Worm (Caenorhabditis elegans): Measurements from ENCODE around the gene K07F5.7.
"Not testable (repeated sequence)": the region's sequence is repeated elsewhere in the genome, so short reads cannot be mapped to it uniquely, and the experiment has no call there.

K07F5.7 gene

DNA sequence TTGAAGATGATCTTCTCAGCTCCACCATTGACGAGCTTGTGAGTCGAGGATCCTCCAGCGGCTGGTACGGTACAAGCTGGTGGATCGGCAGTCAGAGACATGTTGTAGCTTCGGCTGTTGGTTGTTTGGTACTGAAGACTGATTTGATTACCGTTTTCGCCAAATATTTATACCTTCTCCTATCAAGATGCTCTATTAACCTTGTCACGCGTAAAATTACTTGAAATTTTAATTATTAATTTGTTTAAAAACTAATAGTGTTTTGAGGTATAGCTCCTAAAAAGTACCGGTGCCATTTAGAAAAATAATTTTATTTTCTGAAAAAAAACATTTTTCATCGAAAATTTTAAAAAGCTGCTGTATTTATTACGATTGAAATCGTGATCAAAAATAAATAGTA, 3.0 kb upstream of the K07F5.7 start, which contains the start of gene ssp-10:
ssp-10 (minus strand) TSS at position 101 of the 400 bp plus-strand sequence.
- TF ChIP-seq hmbx-1 (tag; optimal IDR thresholded peaks at IDR 0.05): no peak
- no peak for TF ChIP-seq ceh-36 (tag; optimal IDR thresholded peaks at IDR 0.05)
- no peak for TF ChIP-seq aly-1 (tag; optimal IDR thresholded peaks at IDR 0.05)
- TF ChIP-seq tbx-37 (GFP tag; conservative IDR thresholded peaks at IDR 0.05): no peak
- TF ChIP-seq tra-4 (tag; optimal IDR thresholded peaks at IDR 0.05): no peak
- no peak for TF ChIP-seq scrt-1 (GFP tag; IDR thresholded peaks at IDR 0.05)
- TF ChIP-seq B0310.2 (tag; optimal IDR thresholded peaks at IDR 0.05): no peak
- TF ChIP-seq pes-1 (GFP tag; IDR thresholded peaks at IDR 0.05): no peak
- no peak for TF ChIP-seq ama-1 (optimal IDR thresholded peaks at IDR 0.05)
- no peak for TF ChIP-seq ceh-13 (GFP tag; optimal IDR thresholded peaks at IDR 0.05)
- no peak for TF ChIP-seq flt-1 (GFP tag; IDR thresholded peaks at IDR 0.05)

DNA sequence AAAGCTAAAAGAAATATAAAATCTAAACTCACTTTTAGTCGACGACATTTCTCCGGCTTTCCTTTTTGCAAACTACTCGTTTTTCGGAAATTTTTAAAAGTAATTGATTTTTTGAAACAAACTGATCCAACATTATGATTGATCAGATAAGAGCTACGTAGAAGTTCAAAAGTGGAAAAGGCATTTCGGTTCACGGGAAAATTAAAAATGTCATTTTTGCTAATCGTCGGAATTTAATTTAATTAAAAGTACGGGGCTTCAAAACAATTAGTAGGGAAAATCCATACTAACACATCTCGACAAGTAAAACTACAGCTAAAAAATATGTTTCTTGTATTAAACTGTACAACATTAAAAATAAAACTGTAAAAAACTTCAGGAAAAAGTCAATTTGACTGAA, 1.6 kb upstream of the K07F5.7 start, which contains the start of gene K07F5.8:
K07F5.8 (minus strand) TSS at position 101 of the 400 bp plus-strand sequence.
- TF ChIP-seq flt-1 (GFP tag; IDR thresholded peaks at IDR 0.05): no peak
- TF ChIP-seq hnd-1 (tag; optimal IDR thresholded peaks at IDR 0.05): no peak
- no peak for TF ChIP-seq ceh-36 (tag; optimal IDR thresholded peaks at IDR 0.05)
- no peak for TF ChIP-seq sea-1 (GFP tag; conservative IDR thresholded peaks at IDR 0.05)
- TF ChIP-seq ets-7 (tag; optimal IDR thresholded peaks at IDR 0.05): no peak

ce11 chrIV:9846574-9846973, 1.4 kb downstream of the K07F5.7 start, which contains the start of gene K07F5.6:
Gene K07F5.6, minus strand, starts transcription at chrIV:9846674.
- TF ChIP-seq ama-1 (optimal IDR thresholded peaks at IDR 0.05) (no peak), hnd-1 (tag; optimal IDR thresholded peaks at IDR 0.05) (no peak), hmg-4 (GFP tag; optimal IDR thresholded peaks at IDR 0.05) (no peak), sea-1 (GFP tag; conservative IDR thresholded peaks at IDR 0.05) (no peak), scrt-1 (GFP tag; IDR thresholded peaks at IDR 0.05) (no peak), F13C5.2 (tag; optimal IDR thresholded peaks at IDR 0.05) (no peak), ets-7 (tag; optimal IDR thresholded peaks at IDR 0.05) (no peak), B0310.2 (tag; optimal IDR thresholded peaks at IDR 0.05) (no peak), aly-1 (tag; optimal IDR thresholded peaks at IDR 0.05) (no peak), tra-4 (tag; optimal IDR thresholded peaks at IDR 0.05) (no peak), hmbx-1 (tag; optimal IDR thresholded peaks at IDR 0.05) (no peak), tbx-37 (GFP tag; conservative IDR thresholded peaks at IDR 0.05) (no peak), ceh-13 (GFP tag; optimal IDR thresholded peaks at IDR 0.05) (no peak), tbx-11 (GFP tag; IDR thresholded peaks at IDR 0.05) (no peak), ceh-36 (tag; optimal IDR thresholded peaks at IDR 0.05) (no peak), flt-1 (GFP tag; IDR thresholded peaks at IDR 0.05) (no peak)

- TF ChIP-seq ets-7 (tag; optimal IDR thresholded peaks at IDR 0.05) (no peak), hmbx-1 (tag; optimal IDR thresholded peaks at IDR 0.05) (no peak), flt-1 (GFP tag; IDR thresholded peaks at IDR 0.05) (no peak), aly-1 (tag; optimal IDR thresholded peaks at IDR 0.05) (no peak), ceh-13 (GFP tag; optimal IDR thresholded peaks at IDR 0.05) (no peak), hnd-1 (tag; optimal IDR thresholded peaks at IDR 0.05) (no peak), sea-1 (GFP tag; conservative IDR thresholded peaks at IDR 0.05) (no peak), tbx-37 (GFP tag; conservative IDR thresholded peaks at IDR 0.05) (no peak), tra-4 (tag; optimal IDR thresholded peaks at IDR 0.05) (no peak), F13C5.2 (tag; optimal IDR thresholded peaks at IDR 0.05) (no peak), ama-1 (optimal IDR thresholded peaks at IDR 0.05) (no peak)
These were observed 4.2 kb downstream of the K07F5.7 start, which contains the start of gene nspd-2 for ce11 chrIV:9843760-9844159. Gene nspd-2, plus strand, starts transcription at chrIV:9844060.

ce11 chrIV:9842071-9842470, 5.9 kb downstream of the K07F5.7 start, which contains the start of gene K07F5.17:
Gene K07F5.17, plus strand, starts transcription at chrIV:9842371.
- TF ChIP-seq ceh-13 (GFP tag; optimal IDR thresholded peaks at IDR 0.05): no peak
- TF ChIP-seq hnd-1 (tag; optimal IDR thresholded peaks at IDR 0.05): no peak
- TF ChIP-seq aly-1 (tag; optimal IDR thresholded peaks at IDR 0.05): no peak
- TF ChIP-seq hmbx-1 (tag; optimal IDR thresholded peaks at IDR 0.05): no peak
- no peak for TF ChIP-seq scrt-1 (GFP tag; IDR thresholded peaks at IDR 0.05)
- no peak for TF ChIP-seq tbx-11 (GFP tag; IDR thresholded peaks at IDR 0.05)
- TF ChIP-seq F13C5.2 (tag; optimal IDR thresholded peaks at IDR 0.05): no peak
- TF ChIP-seq ceh-36 (tag; optimal IDR thresholded peaks at IDR 0.05): no peak
- TF ChIP-seq B0310.2 (tag; optimal IDR thresholded peaks at IDR 0.05): no peak
- TF ChIP-seq tbx-37 (GFP tag; conservative IDR thresholded peaks at IDR 0.05): no peak
- TF ChIP-seq sea-1 (GFP tag; conservative IDR thresholded peaks at IDR 0.05): no peak
- no peak for TF ChIP-seq ama-1 (optimal IDR thresholded peaks at IDR 0.05)
- no peak for TF ChIP-seq pes-1 (GFP tag; IDR thresholded peaks at IDR 0.05)
- TF ChIP-seq flt-1 (GFP tag; IDR thresholded peaks at IDR 0.05): no peak
- TF ChIP-seq tra-4 (tag; optimal IDR thresholded peaks at IDR 0.05): no peak
- TF ChIP-seq ets-7 (tag; optimal IDR thresholded peaks at IDR 0.05): no peak
- TF ChIP-seq hmg-4 (GFP tag; optimal IDR thresholded peaks at IDR 0.05): no peak

ce11 chrIV:9840984-9841590, 6.9 kb downstream of the K07F5.7 start, which contains the start of the genes kin-24 and msp-56:
Gene kin-24, minus strand, starts transcription at chrIV:9841084.
Gene msp-56, plus strand, starts transcription at chrIV:9841540.
- no peak for TF ChIP-seq flt-1 (GFP tag; IDR thresholded peaks at IDR 0.05)
- no peak for TF ChIP-seq tra-4 (tag; optimal IDR thresholded peaks at IDR 0.05)
- no peak for TF ChIP-seq hnd-1 (tag; optimal IDR thresholded peaks at IDR 0.05)
- TF ChIP-seq ceh-13 (GFP tag; optimal IDR thresholded peaks at IDR 0.05): no peak
- no peak for TF ChIP-seq F13C5.2 (tag; optimal IDR thresholded peaks at IDR 0.05)
- no peak for TF ChIP-seq pes-1 (GFP tag; IDR thresholded peaks at IDR 0.05)
- no peak for TF ChIP-seq ceh-36 (tag; optimal IDR thresholded peaks at IDR 0.05)

DNA sequence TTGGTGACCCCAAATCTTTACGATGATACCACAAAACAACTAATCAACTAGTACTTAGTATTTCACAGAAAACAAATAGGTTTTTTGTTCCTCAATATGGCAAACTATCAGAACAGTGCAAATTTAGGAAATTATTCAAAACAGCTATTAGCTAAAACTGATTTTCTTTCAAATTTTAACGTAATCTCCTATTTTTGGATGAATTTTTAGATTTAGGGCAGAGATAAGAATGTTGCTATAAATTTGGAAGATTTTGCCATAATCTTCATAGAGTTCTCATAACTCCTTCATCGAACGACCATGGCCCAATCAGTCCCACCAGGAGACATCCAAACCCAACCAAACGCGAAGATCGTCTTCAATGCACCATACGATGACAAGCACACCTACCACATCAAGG, 10.6 kb downstream of the K07F5.7 start, which contains the start of gene msp-10:
msp-10 (plus strand) TSS at position 301 of the 400 bp plus-strand sequence.
- not testable (repeated sequence) for TF ChIP-seq flt-1 (GFP tag; IDR thresholded peaks at IDR 0.05); ceh-36 (tag; optimal IDR thresholded peaks at IDR 0.05); hmbx-1 (tag; optimal IDR thresholded peaks at IDR 0.05)

Measured in whole organism, early embryonic.